Worm (Caenorhabditis elegans): ENCODE results near the gene F35H12.6.

DNA sequence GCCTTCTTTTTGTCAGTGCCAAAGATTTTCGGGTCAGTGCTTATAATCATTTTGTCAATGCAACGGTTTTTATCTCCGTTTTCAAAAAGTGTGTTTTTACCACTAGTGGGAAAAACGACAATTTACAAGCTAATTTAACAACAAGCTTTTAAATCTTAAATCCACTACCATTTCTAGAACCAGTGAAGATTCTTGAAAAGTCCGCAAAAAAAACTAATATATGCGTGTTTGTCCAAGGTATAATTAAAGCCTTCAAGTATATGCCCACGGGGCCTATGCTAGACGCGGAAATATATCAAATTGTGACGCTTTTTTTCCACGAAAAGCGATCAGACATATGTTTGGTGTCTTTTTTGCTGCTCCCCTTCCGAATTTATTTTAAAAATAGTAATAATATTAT is 526 bp upstream of the F35H12.6 start:
- TF ChIP-seq snpc-4 (GFP tag; optimal IDR thresholded peaks at IDR 0.05) (no peak), snpc-4 (tag; optimal IDR thresholded peaks at IDR 0.05) (no peak), madf-8 (GFP tag; conservative IDR thresholded peaks at IDR 0.05) (no peak), akir-1 (GFP tag; optimal IDR thresholded peaks at IDR 0.05) (no peak), hmg-20 (GFP tag; IDR thresholded peaks at IDR 0.05) (no peak), F49E8.2 (tag; optimal IDR thresholded peaks at IDR 0.05; ENCODE audit: insufficient read depth) (no peak), gei-17 (GFP tag; optimal IDR thresholded peaks at IDR 0.05) (no peak), F37B4.10 (GFP tag; IDR thresholded peaks at IDR 0.05) (no peak), ekl-4 (GFP tag; IDR thresholded peaks at IDR 0.05) (no peak), ama-1 (optimal IDR thresholded peaks at IDR 0.05) (no peak), ama-1 (GFP tag; optimal IDR thresholded peaks at IDR 0.05) (no peak), efl-1 (GFP tag; optimal IDR thresholded peaks at IDR 0.05) (no peak), nhr-179 (tag; optimal IDR thresholded peaks at IDR 0.05) (no peak)

Measured in whole organism, young adult.